Fruit fly (Drosophila melanogaster): Measurements from ENCODE around the gene CG10650.

The CG10650 gene

DNA sequence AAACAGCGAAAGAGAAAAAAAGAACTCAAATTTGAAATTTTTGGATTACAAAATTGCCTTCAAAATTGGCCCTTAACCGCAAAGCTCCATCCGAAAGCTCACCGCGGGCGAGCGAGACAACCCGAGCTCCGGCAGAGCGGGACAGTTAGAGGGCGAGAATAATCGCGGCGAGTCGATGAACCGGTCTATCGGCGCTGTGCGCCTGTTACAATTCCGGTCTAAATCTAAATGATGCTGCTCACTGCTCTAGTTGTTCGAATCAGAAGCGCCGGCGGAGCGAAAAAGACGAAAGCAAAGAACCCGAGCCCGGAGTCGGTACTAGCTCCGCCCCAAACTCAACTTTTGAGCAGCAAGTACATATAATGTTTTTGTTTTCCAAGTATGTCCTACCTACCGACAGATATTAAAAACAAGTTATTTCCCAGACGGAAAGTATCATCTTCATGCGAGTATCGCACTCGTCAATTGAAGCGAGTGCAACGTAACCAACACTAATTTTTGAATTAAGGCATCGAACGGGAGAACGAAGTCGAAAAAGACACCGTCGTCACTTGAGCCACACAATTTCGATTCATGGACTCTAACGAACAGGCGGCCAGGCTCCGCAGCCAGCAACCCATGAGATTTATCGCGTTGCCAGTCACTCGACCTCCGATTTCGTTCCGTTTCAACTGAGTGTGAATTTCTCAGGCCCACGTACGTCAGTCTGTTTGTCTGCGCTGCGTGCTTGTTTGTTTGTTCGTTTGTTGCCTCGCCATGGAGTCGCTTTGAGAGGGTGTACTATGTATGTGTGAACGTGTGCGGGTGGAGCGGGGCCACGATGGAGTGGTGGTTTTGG, 51.3 kb downstream of the CG10650 start (continued):
- no peak for TF ChIP-seq Taf1 (GFP tag; IDR thresholded peaks at IDR 0.05)
- no peak for TF ChIP-seq Scr (GFP tag; IDR thresholded peaks at IDR 0.05; ENCODE audit: partially characterized antibody)
- TF ChIP-seq az2 (GFP tag; optimal IDR thresholded peaks at IDR 0.05), result no peak
- TF ChIP-seq Dip2 (GFP tag; IDR thresholded peaks at IDR 0.05), result no peak
- no peak for TF ChIP-seq CG10431 (GFP tag; optimal IDR thresholded peaks at IDR 0.05)
- TF ChIP-seq CG2678 (tag; optimal IDR thresholded peaks at IDR 0.05), result no peak
- no peak for TF ChIP-seq mld (GFP tag; IDR thresholded peaks at IDR 0.05; ENCODE audit: partially characterized antibody)
- no peak for TF ChIP-seq CG31441 (GFP tag; IDR thresholded peaks at IDR 0.05)
- TF ChIP-seq ken (GFP tag; IDR thresholded peaks at IDR 0.05), result no peak
- peak; percentile 99 for TF ChIP-seq CG3838 (GFP tag; optimal IDR thresholded peaks at IDR 0.05)
- TF ChIP-seq Doc3 (GFP tag; IDR thresholded peaks at IDR 0.05; ENCODE audit: partially characterized antibody), result no peak
- no peak for TF ChIP-seq GATAe (GFP tag; conservative IDR thresholded peaks at IDR 0.05)
- TF ChIP-seq yki (optimal IDR thresholded peaks at IDR 0.05), result no peak
- peak; percentile 21 for TF ChIP-seq caup (GFP tag; optimal IDR thresholded peaks at IDR 0.05; ENCODE audit: severe bottlenecking)
- peak; percentile 39 for TF ChIP-seq lbe (GFP tag; optimal IDR thresholded peaks at IDR 0.05)
- no peak for TF ChIP-seq Chrac-16 (GFP tag; optimal IDR thresholded peaks at IDR 0.05)
- TF ChIP-seq CG18011 (GFP tag; optimal IDR thresholded peaks at IDR 0.05), result no peak
- peak; percentile 76 for TF ChIP-seq sens (GFP tag)
- TF ChIP-seq bbx (GFP tag; IDR thresholded peaks at IDR 0.05; ENCODE audit: partially characterized antibody), result no peak
- no peak for TF ChIP-seq Meics (GFP tag; optimal IDR thresholded peaks at IDR 0.05)
- peak; percentile 65 for TF ChIP-seq oc (tag; optimal IDR thresholded peaks at IDR 0.05)
- no peak for TF ChIP-seq CG11085 (GFP tag; IDR thresholded peaks at IDR 0.05)
- no peak for TF ChIP-seq Max (GFP tag; optimal IDR thresholded peaks at IDR 0.05)
- TF ChIP-seq CG14710 (tag; optimal IDR thresholded peaks at IDR 0.05), result no peak
- no peak for TF ChIP-seq Fer2 (tag; optimal IDR thresholded peaks at IDR 0.05)
- TF ChIP-seq cad (GFP tag; optimal IDR thresholded peaks at IDR 0.05), result no peak
- no peak for TF ChIP-seq prd (optimal IDR thresholded peaks at IDR 0.05)
- TF ChIP-seq prd (GFP tag; IDR thresholded peaks at IDR 0.05), result no peak
- TF ChIP-seq wor (GFP tag; IDR thresholded peaks at IDR 0.05), result no peak
- peak; percentile 4 for TF ChIP-seq Six4 (GFP tag; optimal IDR thresholded peaks at IDR 0.05)
- no peak for TF ChIP-seq CG7372 (GFP tag; IDR thresholded peaks at IDR 0.05)
- peak; percentile 48 for TF ChIP-seq Fer1 (GFP tag; optimal IDR thresholded peaks at IDR 0.05)
- no peak for TF ChIP-seq CG3995 (GFP tag; optimal IDR thresholded peaks at IDR 0.05)
- no peak for TF ChIP-seq Oli (tag; optimal IDR thresholded peaks at IDR 0.05)
- TF ChIP-seq fd102C (GFP tag; optimal IDR thresholded peaks at IDR 0.05), result no peak
- peak; percentile 91 for TF ChIP-seq Kr (GFP tag; optimal IDR thresholded peaks at IDR 0.05)
- peak; percentile 14 for TF ChIP-seq CG17568 (GFP tag; optimal IDR thresholded peaks at IDR 0.05)
- peak; percentile 100 for TF ChIP-seq kni (GFP tag; optimal IDR thresholded peaks at IDR 0.05)
- TF ChIP-seq Atf-2 (GFP tag; optimal IDR thresholded peaks at IDR 0.05), result no peak
- TF ChIP-seq Ptx1 (GFP tag; IDR thresholded peaks at IDR 0.05), result no peak
- TF ChIP-seq CG7786 (GFP tag; optimal IDR thresholded peaks at IDR 0.05), result no peak
- TF ChIP-seq otp (GFP tag; IDR thresholded peaks at IDR 0.05), result no peak
- TF ChIP-seq Pdp1 (GFP tag; optimal IDR thresholded peaks at IDR 0.05), result peak in 1 of 2 experiments; percentile 8
- TF ChIP-seq CG31224 (GFP tag; IDR thresholded peaks at IDR 0.05), result no peak
- TF ChIP-seq Spps (tag; optimal IDR thresholded peaks at IDR 0.05), result no peak
- TF ChIP-seq Myb (GFP tag; optimal IDR thresholded peaks at IDR 0.05), result no peak
- TF ChIP-seq ewg (GFP tag; optimal IDR thresholded peaks at IDR 0.05), result no peak
- peak; percentile 36 for TF ChIP-seq Sin3A (optimal IDR thresholded peaks at IDR 0.05)
- TF ChIP-seq HLH4C (GFP tag; IDR thresholded peaks at IDR 0.05; ENCODE audit: partially characterized antibody), result no peak
- no peak for TF ChIP-seq CG12391 (tag; optimal IDR thresholded peaks at IDR 0.05)

All from whole organism, embryonic.